Fruit fly (Drosophila melanogaster) whole organism, adult: ENCODE results near the gene Pfdn1.

ENCODE experiments used
- CG7045 ChIP-seq: fragments of 200-800 bp; sonication (Bioruptor generic); optimal IDR thresholded peaks from 2 replicates; lab custom pipeline; 2017; ENCODE audit warnings: missing biosample characterization, mild to moderate bottlenecking, missing genetic modification characterization
- Crg-1 ChIP-seq: fragments of 200-800 bp; sonication (Bioruptor generic); optimal IDR thresholded peaks from 2 replicates; lab custom pipeline; 2016; ENCODE audit warnings: missing biosample characterization, missing genetic modification characterization
- cic ChIP-seq: fragments of 200-800 bp; sonication (Bioruptor generic); optimal IDR thresholded peaks from 2 replicates; lab custom pipeline; 2017; ENCODE audit warnings: missing biosample characterization, mild to moderate bottlenecking, missing genetic modification characterization, moderate library complexity
- kay ChIP-seq: fragments of 200-800 bp; sonication (Bioruptor generic); peaks from one replicate; lab custom pipeline; 2016; ENCODE audit warnings: missing biosample characterization, missing genetic modification characterization, borderline replicate concordance
- tj ChIP-seq: fragments of 200-800 bp; sonication (Bioruptor generic); optimal IDR thresholded peaks from 3 replicates; lab custom pipeline; 2017; ENCODE audit warnings: missing biosample characterization, mild to moderate bottlenecking, missing genetic modification characterization, moderate library complexity
- toe ChIP-seq: fragments of 200-800 bp; sonication (Bioruptor generic); optimal IDR thresholded peaks from 2 replicates; lab custom pipeline; 2016; ENCODE audit warnings: missing biosample characterization, missing genetic modification characterization

DNA sequence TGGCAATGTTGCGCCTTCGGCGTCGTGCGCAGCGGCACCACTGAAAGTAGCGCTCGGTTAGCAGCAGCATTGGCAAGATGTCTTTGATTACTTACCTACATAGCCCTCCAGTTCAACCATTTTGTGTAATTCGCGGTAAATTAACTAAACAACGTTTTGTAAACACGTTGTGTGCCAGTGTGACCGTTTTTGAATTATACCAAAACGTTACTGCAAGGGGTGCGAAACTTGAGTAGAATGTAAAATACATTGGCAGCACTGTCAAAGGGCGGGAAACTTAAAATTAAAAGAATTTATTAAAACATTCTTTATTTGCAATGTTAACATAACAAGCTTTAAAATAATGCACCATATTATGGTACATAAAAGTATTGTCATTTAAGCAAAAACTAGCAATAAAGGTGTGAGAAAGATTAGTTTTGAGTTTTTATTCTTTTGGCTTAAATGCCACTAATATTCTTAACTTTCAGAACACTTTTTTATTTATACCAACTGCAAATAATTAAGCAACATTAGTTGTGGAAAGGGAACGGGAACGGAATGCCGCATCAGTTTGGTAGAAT, 44.5 kb upstream of the Pfdn1 start, which contains the start of gene CG9107:
- no peak for TF ChIP-seq tj (GFP tag; lab: Kevin White, UChicago)
- TF ChIP-seq toe, result no peak
- no peak for TF ChIP-seq Crg-1
- TF ChIP-seq CG7045 (GFP tag; lab: Kevin White, UChicago), result no peak
- no peak for TF ChIP-seq kay (GFP tag; lab: Kevin White, UChicago)
- no peak for TF ChIP-seq cic
